Fruit fly (Drosophila melanogaster) whole organism, embryonic: ENCODE data around the gene CG42541.
A peak's percentile ranks its signal among the peaks of the same experiment; 100 is the strongest.

Experiments used
- CG11695 ChIP-seq: fragments of 200-800 bp; sonication (Bioruptor generic); IDR thresholded peaks from 3 replicates; pipeline ENCODE4 v1.3.6; 2022; ENCODE audit warnings: missing biosample characterization, missing genetic modification characterization
- CG12236 ChIP-seq: fragments of 200-800 bp; sonication (Bioruptor generic); optimal IDR thresholded peaks from 2 replicates; lab custom pipeline; 2016; ENCODE audit warnings: missing biosample characterization, missing genetic modification characterization
- CG15514 ChIP-seq: fragments of 200-800 bp; sonication (Bioruptor generic); optimal IDR thresholded peaks from 3 replicates; lab custom pipeline; 2017; ENCODE audit warnings: missing biosample characterization, missing genetic modification characterization, mild to moderate bottlenecking, moderate library complexity, missing genetic modification reagents
- CG17186 ChIP-seq: fragments of 200-800 bp; sonication (Bioruptor generic); optimal IDR thresholded peaks from 3 replicates; lab custom pipeline; 2017; ENCODE audit warnings: missing biosample characterization, missing genetic modification reagents, missing genetic modification characterization
- CG17612 ChIP-seq: fragments of 200-800 bp; sonication (Bioruptor generic); IDR thresholded peaks from 2 replicates; pipeline ENCODE4 v1.3.6; 2022; ENCODE audit warnings: missing biosample characterization, missing genetic modification characterization
- Sin3A ChIP-seq: fragments of >200 bp; optimal IDR thresholded peaks from 2 replicates; lab custom pipeline; 2018
- bbx ChIP-seq: fragments of 200-800 bp; sonication (Bioruptor generic); IDR thresholded peaks from 2 replicates; pipeline ENCODE4 v1.3.6; 2022; ENCODE audit warnings: missing biosample characterization, missing genetic modification characterization; ENCODE audit not compliant: partially characterized antibody
- gcm ChIP-seq: fragments of 200-800 bp; sonication (Bioruptor generic); optimal IDR thresholded peaks from 2 replicates; lab custom pipeline; 2019; ENCODE audit warnings: missing biosample characterization, mild to moderate bottlenecking, missing genetic modification characterization, moderate library complexity
- gro ChIP-seq: fragments of 200-800 bp; sonication (Bioruptor generic); optimal IDR thresholded peaks from 2 replicates; lab custom pipeline; 2016; ENCODE audit warnings: missing biosample characterization, missing genetic modification characterization
- shn ChIP-seq: fragments of 200-800 bp; sonication (Bioruptor generic); optimal IDR thresholded peaks from 3 replicates; lab custom pipeline; 2016; ENCODE audit warnings: missing biosample characterization, missing genetic modification characterization
- tx ChIP-seq: fragments of 200-800 bp; sonication (Bioruptor generic); optimal IDR thresholded peaks from 2 replicates; lab custom pipeline; 2016; ENCODE audit warnings: missing biosample characterization, missing genetic modification characterization

DNA sequence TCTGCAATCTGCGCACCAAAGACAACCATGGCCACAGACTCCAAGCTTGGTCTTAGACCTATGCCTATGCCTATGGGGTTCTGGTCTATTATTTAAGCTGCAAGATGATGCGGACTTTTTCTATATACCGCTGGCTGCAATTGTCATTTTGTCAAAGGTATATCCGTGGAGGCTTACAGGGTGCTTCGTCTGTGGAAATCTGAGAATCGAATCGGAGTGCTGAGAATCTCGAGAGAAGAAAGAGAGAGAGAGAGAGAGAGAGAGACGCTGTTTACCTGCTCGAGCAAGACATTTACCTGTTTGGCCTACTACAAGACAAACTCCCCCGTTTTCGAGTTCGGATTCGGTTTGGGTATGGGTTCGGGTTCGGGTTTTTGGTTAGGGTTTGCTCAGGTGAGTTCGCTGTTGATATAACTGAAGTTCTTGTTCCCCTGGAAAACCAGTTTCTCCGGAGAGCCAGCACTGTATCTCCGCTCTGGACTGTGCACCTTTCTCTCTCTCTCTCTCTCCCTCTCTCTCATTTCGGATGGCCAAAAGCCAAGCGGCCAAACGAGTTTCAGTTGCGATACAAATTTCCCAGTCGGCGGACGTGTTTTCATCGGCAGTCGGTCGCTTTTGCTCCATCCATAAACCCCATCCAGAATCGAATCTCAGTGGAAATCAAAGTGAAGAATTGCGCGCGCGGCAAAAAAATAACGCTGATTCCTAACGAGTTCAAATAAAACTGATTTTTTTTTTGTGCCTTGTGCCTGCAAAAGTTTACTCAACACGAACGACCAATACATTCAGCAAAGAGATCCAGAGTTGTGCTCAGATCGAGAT lies 84.8 kb downstream of the CG42541 start:
- TF ChIP-seq gro (GFP tag; lab: Kevin White, UChicago) (no peak), tx (GFP tag; lab: Kevin White, UChicago) (no peak), CG12236 (no peak), shn (GFP tag; lab: Kevin White, UChicago) (no peak), Sin3A (lab: Kevin White, UChicago) (no peak), bbx (no peak), CG17612 (no peak), gcm (peak; percentile 57), CG17186 (GFP tag; lab: Kevin White, UChicago) (no peak), CG15514 (GFP tag; lab: Kevin White, UChicago) (peak; percentile 29), CG11695 (GFP tag; lab: Robert Waterston, UW) (0 out of 3 replicates have a peak, but pooled peaks have one; percentile 11)
